Worm (Caenorhabditis elegans) whole organism, late embryonic: ENCODE data around the gene F16G10.9.

Experiments
- elt-2 ChIP-seq: sonication (generic microtip); optimal IDR thresholded peaks from 2 replicates; lab custom pipeline; 2016; ENCODE audit warnings: missing genetic modification reagents, missing genetic modification characterization, missing compliant biosample characterization
- hlh-8 ChIP-seq: sonication (generic microtip); optimal IDR thresholded peaks from 2 replicates; lab custom pipeline; 2016; ENCODE audit warnings: missing genotype, missing genetic modification characterization, missing compliant biosample characterization
- unc-55 ChIP-seq: sonication (generic microtip); optimal IDR thresholded peaks from 2 replicates; lab custom pipeline; 2017; ENCODE audit warnings: missing biosample characterization, missing genetic modification reagents, missing genetic modification characterization

DNA sequence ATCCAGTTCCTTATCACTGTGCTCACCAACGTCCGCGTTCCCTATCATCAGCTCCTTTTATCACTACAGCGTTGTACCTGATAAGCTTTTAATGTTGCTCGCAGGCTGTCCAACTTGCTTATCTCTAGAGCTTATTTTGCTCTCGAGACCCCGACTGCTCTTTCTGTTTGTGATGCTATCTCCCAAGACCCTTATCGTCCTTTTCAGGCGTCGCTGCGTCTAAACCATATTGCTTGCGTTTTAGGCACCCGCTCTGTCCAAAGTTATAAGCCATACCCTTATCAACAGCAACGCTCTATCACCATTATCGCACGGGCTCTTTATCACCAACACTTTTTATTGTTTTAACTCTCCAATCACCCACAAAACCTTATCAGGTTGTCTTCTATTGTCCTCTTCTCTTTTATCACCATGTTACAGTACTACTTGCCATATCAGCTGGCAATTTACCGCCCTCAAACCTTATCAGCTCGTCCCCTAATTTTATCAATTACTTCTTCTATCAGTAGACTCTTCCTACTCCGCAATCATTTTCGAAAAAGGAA, 6.9 kb downstream of the F16G10.9 start:
- TF ChIP-seq unc-55 (GFP tag; lab: Kevin White, UChicago) (no peak), elt-2 (tag; lab: Kevin White, UChicago) (peak; percentile 100), hlh-8 (no peak)
